Fruit fly (Drosophila melanogaster): ENCODE data around the gene GluRIIB.

Gene GluRIIB

dm6 chr2L:5546518-5547287, 12.4 kb upstream of the GluRIIB start, which contains the start of gene Oscillin (continued):
- TF ChIP-seq CG9215 (GFP tag; IDR thresholded peaks at IDR 0.05), result peak; percentile 77
- no peak for TF ChIP-seq knrl (GFP tag; IDR thresholded peaks at IDR 0.05; ENCODE audit: partially characterized antibody)
- TF ChIP-seq Lim3 (GFP tag; IDR thresholded peaks at IDR 0.05), result no peak
- peak; percentile 27 for TF ChIP-seq CG10565 (GFP tag; optimal IDR thresholded peaks at IDR 0.05)
- TF ChIP-seq CG12769 (tag; optimal IDR thresholded peaks at IDR 0.05), result peak; percentile 13
- TF ChIP-seq emc (GFP tag; optimal IDR thresholded peaks at IDR 0.05), result no peak
- peak; percentile 88 for TF ChIP-seq CG9727 (GFP tag; optimal IDR thresholded peaks at IDR 0.05)
- TF ChIP-seq z (GFP tag; IDR thresholded peaks at IDR 0.05), result peak; percentile 98
- peak; percentile 77 for TF ChIP-seq CG10209 (GFP tag; optimal IDR thresholded peaks at IDR 0.05)
- TF ChIP-seq CG14441 (GFP tag; IDR thresholded peaks at IDR 0.05), result peak; percentile 78
- no peak for TF ChIP-seq Dip3 (GFP tag; optimal IDR thresholded peaks at IDR 0.05)
- peak; percentile 93; the same call in 2 of the 3 replicates for TF ChIP-seq Opbp (GFP tag; IDR thresholded peaks at IDR 0.05; ENCODE audit: partially characterized antibody)
- TF ChIP-seq Mes4 (GFP tag; optimal IDR thresholded peaks at IDR 0.05), result peak; percentile 38
- no peak for TF ChIP-seq Sin3A (optimal IDR thresholded peaks at IDR 0.05)
- peak; percentile 60; the same call in 1 of the 2 replicates for TF ChIP-seq CG10366 (GFP tag; IDR thresholded peaks at IDR 0.05)
- TF ChIP-seq CG12299 (tag; optimal IDR thresholded peaks at IDR 0.05), result peak; percentile 66
- peak; percentile 91 for TF ChIP-seq CG14014 (GFP tag; IDR thresholded peaks at IDR 0.05)
- TF ChIP-seq Atf3 (GFP tag; optimal IDR thresholded peaks at IDR 0.05), result no peak
- TF ChIP-seq ash1 (GFP tag; optimal IDR thresholded peaks at IDR 0.05), result no peak
- TF ChIP-seq gsb (GFP tag; IDR thresholded peaks at IDR 0.05), result peak; percentile 66
- no peak for TF ChIP-seq CG10462 (GFP tag; optimal IDR thresholded peaks at IDR 0.05)
- TF ChIP-seq bigmax (GFP tag; optimal IDR thresholded peaks at IDR 0.05), result no peak
- TF ChIP-seq CG4282 (GFP tag; optimal IDR thresholded peaks at IDR 0.05), result no peak
- peak; percentile 51; the same call in 1 of the 2 replicates for TF ChIP-seq ro (GFP tag; IDR thresholded peaks at IDR 0.05)
- TF ChIP-seq dpn (GFP tag; optimal IDR thresholded peaks at IDR 0.05), result peak; percentile 61 to 65
- no peak for TF ChIP-seq BEAF-32 (GFP tag; optimal IDR thresholded peaks at IDR 0.05)
- TF ChIP-seq CG15514 (GFP tag; optimal IDR thresholded peaks at IDR 0.05), result peak; percentile 61
- peak; percentile 48 for TF ChIP-seq ewg (GFP tag; optimal IDR thresholded peaks at IDR 0.05)
- TF ChIP-seq yki (optimal IDR thresholded peaks at IDR 0.05), result no peak
- no peak for TF ChIP-seq pzg (GFP tag; optimal IDR thresholded peaks at IDR 0.05)
- no peak for TF ChIP-seq CG18011 (GFP tag; optimal IDR thresholded peaks at IDR 0.05)
- TF ChIP-seq CG1024 (GFP tag; IDR thresholded peaks at IDR 0.05), result peak; percentile 56
- TF ChIP-seq twi (tag; optimal IDR thresholded peaks at IDR 0.05), result peak; percentile 56
- no peak for TF ChIP-seq da (GFP tag; optimal IDR thresholded peaks at IDR 0.05)
- TF ChIP-seq CG7271 (tag; optimal IDR thresholded peaks at IDR 0.05), result peak; percentile 35
- no peak; the same call in 2 of the 3 replicates for TF ChIP-seq CG7357 (GFP tag; IDR thresholded peaks at IDR 0.05)
- TF ChIP-seq Stat92E (GFP tag; optimal IDR thresholded peaks at IDR 0.05), result no peak
- peak; percentile 84 for TF ChIP-seq H2.0 (GFP tag; IDR thresholded peaks at IDR 0.05)
- no peak for TF ChIP-seq PHDP (tag; optimal IDR thresholded peaks at IDR 0.05)
- peak; percentile 70 for TF ChIP-seq CG18476 (GFP tag; optimal IDR thresholded peaks at IDR 0.05)
- peak; percentile 49 for TF ChIP-seq Six4 (GFP tag; optimal IDR thresholded peaks at IDR 0.05)
- TF ChIP-seq aop (GFP tag; IDR thresholded peaks at IDR 0.05), result no peak
- no peak for TF ChIP-seq CG14965 (GFP tag; optimal IDR thresholded peaks at IDR 0.05; ENCODE audit: borderline replicate concordance)
- TF ChIP-seq kni (GFP tag; optimal IDR thresholded peaks at IDR 0.05), result peak; percentile 52
- TF ChIP-seq sens (GFP tag), result peak; percentile 87
- TF ChIP-seq zfh2 (GFP tag; optimal IDR thresholded peaks at IDR 0.05), result no peak
- no peak for TF ChIP-seq maf-S (GFP tag; optimal IDR thresholded peaks at IDR 0.05)
- TF ChIP-seq Hmx (GFP tag; optimal IDR thresholded peaks at IDR 0.05), result peak; percentile 56
- TF ChIP-seq sd (tag; optimal IDR thresholded peaks at IDR 0.05), result peak; percentile 91
- TF ChIP-seq esg (GFP tag; conservative IDR thresholded peaks at IDR 0.05), result peak; percentile 66

All from whole organism, embryonic.